Fruit fly (Drosophila melanogaster) whole organism, embryonic: ENCODE data around the gene Nep7.

Experiments used
- Abd-B ChIP-seq: fragments of 200-800 bp; sonication (Bioruptor generic); optimal IDR thresholded peaks from 2 replicates; lab custom pipeline; 2018; ENCODE audit warnings: missing biosample characterization, mild to moderate bottlenecking, missing genetic modification characterization, moderate library complexity
- Adf1 ChIP-seq: fragments of 200-800 bp; sonication (Bioruptor generic); IDR thresholded peaks from 2 replicates; pipeline ENCODE4 v1.3.6; 2022; ENCODE audit warnings: missing biosample characterization, missing genetic modification characterization
- CG10147 ChIP-seq: fragments of 200-800 bp; sonication (Bioruptor generic); optimal IDR thresholded peaks from 2 replicates; lab custom pipeline; 2019; ENCODE audit warnings: missing biosample characterization, mild to moderate bottlenecking, missing genetic modification characterization, moderate library complexity
- CG1024 ChIP-seq: fragments of 200-800 bp; sonication (Bioruptor generic); IDR thresholded peaks from 2 replicates; pipeline ENCODE4 v1.3.6; 2022; ENCODE audit warnings: missing biosample characterization, missing genetic modification characterization
- CG10565 ChIP-seq: fragments of 200-800 bp; sonication (Bioruptor generic); optimal IDR thresholded peaks from 3 replicates; lab custom pipeline; 2016; ENCODE audit warnings: missing biosample characterization, mild to moderate bottlenecking, missing genetic modification characterization
- CG11093 ChIP-seq: fragments of 200-800 bp; sonication (Bioruptor generic); IDR thresholded peaks from 3 replicates; pipeline ENCODE4 v1.3.6; 2022; ENCODE audit warnings: missing biosample characterization, missing genetic modification characterization
- CG13424 ChIP-seq: fragments of 200-800 bp; sonication (Bioruptor generic); optimal IDR thresholded peaks from 2 replicates; lab custom pipeline; 2019; ENCODE audit warnings: missing biosample characterization, mild to moderate bottlenecking, missing genetic modification characterization, moderate library complexity
- CG13775 ChIP-seq: fragments of 200-800 bp; sonication (Bioruptor generic); optimal IDR thresholded peaks from 3 replicates; lab custom pipeline; 2017; ENCODE audit warnings: missing biosample characterization, mild to moderate bottlenecking, missing genetic modification characterization
- CG1529 ChIP-seq: fragments of 200-800 bp; sonication (Bioruptor generic); optimal IDR thresholded peaks from 3 replicates; lab custom pipeline; 2018; ENCODE audit warnings: missing biosample characterization, missing genetic modification characterization
- CG15514 ChIP-seq: fragments of 200-800 bp; sonication (Bioruptor generic); optimal IDR thresholded peaks from 3 replicates; lab custom pipeline; 2017; ENCODE audit warnings: missing biosample characterization, missing genetic modification characterization, mild to moderate bottlenecking, moderate library complexity, missing genetic modification reagents
- CG17912 ChIP-seq: fragments of 200-800 bp; sonication (Bioruptor generic); optimal IDR thresholded peaks from 2 replicates; lab custom pipeline; 2018; ENCODE audit warnings: missing biosample characterization, mild to moderate bottlenecking, missing genetic modification characterization
- CG30020 ChIP-seq: fragments of 200-800 bp; optimal IDR thresholded peaks from 2 replicates; lab custom pipeline; 2019; ENCODE audit warnings: missing biosample characterization, mild to moderate bottlenecking, missing genetic modification characterization, moderate library complexity
- CG31365 ChIP-seq: fragments of 200-800 bp; sonication (Bioruptor generic); optimal IDR thresholded peaks from 2 replicates; lab custom pipeline; 2018; ENCODE audit warnings: missing biosample characterization, mild to moderate bottlenecking, missing genetic modification characterization
- CG31441 ChIP-seq: fragments of 200-800 bp; sonication (Bioruptor generic); IDR thresholded peaks from 2 replicates; pipeline ENCODE4 v1.3.6; 2022; ENCODE audit warnings: missing biosample characterization, missing genetic modification characterization
- CG3995 ChIP-seq: fragments of 200-800 bp; sonication (Bioruptor generic); optimal IDR thresholded peaks from 3 replicates; lab custom pipeline; 2016; ENCODE audit warnings: missing biosample characterization, missing genetic modification characterization
- CG7786 ChIP-seq: fragments of 200-800 bp; sonication (Bioruptor generic); optimal IDR thresholded peaks from 2 replicates; lab custom pipeline; 2016; ENCODE audit warnings: missing biosample characterization, missing genetic modification characterization
- CG8290 ChIP-seq, 3 experiments: fragments of 200-800 bp; sonication (Bioruptor generic); optimal IDR thresholded peaks; 2 replicates each; lab custom pipeline; 2016 to 2019; ENCODE audit warnings: missing biosample characterization in 3 of 3, missing genetic modification characterization in 3 of 3, mild to moderate bottlenecking in 2 of 3, moderate library complexity in 1 of 3
- CG8359 ChIP-seq: fragments of 200-800 bp; sonication (Bioruptor generic); optimal IDR thresholded peaks from 2 replicates; lab custom pipeline; 2017; ENCODE audit warnings: missing biosample characterization, mild to moderate bottlenecking, missing genetic modification characterization, borderline replicate concordance
- CG8924 ChIP-seq: fragments of 200-800 bp; optimal IDR thresholded peaks from 3 replicates; lab custom pipeline; 2019; ENCODE audit warnings: missing biosample characterization, mild to moderate bottlenecking, missing genetic modification characterization, moderate library complexity
- Dip2 ChIP-seq: fragments of 200-800 bp; sonication (Bioruptor generic); IDR thresholded peaks from 2 replicates; pipeline ENCODE4 v1.3.6; 2022; ENCODE audit warnings: missing biosample characterization, missing genetic modification characterization
- Dip3 ChIP-seq: fragments of 200-800 bp; sonication (Bioruptor generic); optimal IDR thresholded peaks from 3 replicates; lab custom pipeline; 2016; ENCODE audit warnings: missing biosample characterization, missing genetic modification characterization
- HHEX ChIP-seq: fragments of 200-800 bp; sonication (Bioruptor generic); optimal IDR thresholded peaks from 3 replicates; lab custom pipeline; 2017; ENCODE audit warnings: missing biosample characterization, mild to moderate bottlenecking, missing genetic modification characterization, missing genetic modification reagents
- Lhr ChIP-seq: fragments of 200-800 bp; sonication (Bioruptor generic); optimal IDR thresholded peaks from 3 replicates; lab custom pipeline; 2017; ENCODE audit warnings: mild to moderate bottlenecking, missing biosample characterization, missing genetic modification reagents, missing genetic modification characterization
- MBD-R2 ChIP-seq: fragments of 200-800 bp; sonication (Bioruptor generic); IDR thresholded peaks from 2 replicates; pipeline ENCODE4 v1.3.6; 2022; ENCODE audit warnings: missing biosample characterization, missing genetic modification characterization
- Mad ChIP-seq: fragments of 200-800 bp; sonication (Bioruptor generic); optimal IDR thresholded peaks from 2 replicates; lab custom pipeline; 2016; ENCODE audit warnings: missing biosample characterization, missing genetic modification characterization
- PHDP ChIP-seq: fragments of 200-800 bp; sonication (Bioruptor generic); optimal IDR thresholded peaks from 3 replicates; lab custom pipeline; 2018; ENCODE audit warnings: missing biosample characterization, mild to moderate bottlenecking, missing genetic modification characterization, moderate library complexity
- Ptx1 ChIP-seq: fragments of 200-800 bp; sonication (Bioruptor generic); IDR thresholded peaks from 2 replicates; pipeline ENCODE4 v1.3.6; 2022; ENCODE audit warnings: missing biosample characterization, missing genetic modification characterization
- Six4 ChIP-seq: fragments of 200-800 bp; sonication (Bioruptor generic); optimal IDR thresholded peaks from 2 replicates; lab custom pipeline; 2016; ENCODE audit warnings: missing biosample characterization, missing genetic modification characterization
- Xrp1 ChIP-seq: fragments of 200-800 bp; sonication (Bioruptor generic); IDR thresholded peaks from 2 replicates; pipeline ENCODE4 v1.3.6; 2022; ENCODE audit warnings: missing biosample characterization, missing genetic modification characterization
- amos ChIP-seq: fragments of 200-800 bp; sonication (Bioruptor generic); IDR thresholded peaks from 2 replicates; pipeline ENCODE4 v1.3.6; 2022; ENCODE audit warnings: missing biosample characterization, missing genetic modification characterization; ENCODE audit not compliant: partially characterized antibody
- cato ChIP-seq: fragments of 200-800 bp; sonication (Bioruptor generic); optimal IDR thresholded peaks from 2 replicates; lab custom pipeline; 2016; ENCODE audit warnings: missing biosample characterization, missing genetic modification characterization, borderline replicate concordance
- caup ChIP-seq: fragments of 200-800 bp; sonication (Bioruptor generic); optimal IDR thresholded peaks from 3 replicates; lab custom pipeline; 2017; ENCODE audit warnings: missing biosample characterization, mild to moderate bottlenecking, missing genetic modification characterization, moderate library complexity; ENCODE audit not compliant: severe bottlenecking
- croc ChIP-seq: fragments of 200-800 bp; sonication (Bioruptor generic); conservative IDR thresholded peaks from 3 replicates; pipeline ENCODE4 v1.3.6; 2022; ENCODE audit warnings: missing biosample characterization, missing genetic modification characterization
- da ChIP-seq: fragments of 200-800 bp; sonication (Bioruptor generic); optimal IDR thresholded peaks from 2 replicates; lab custom pipeline; 2016; ENCODE audit warnings: missing biosample characterization, missing genetic modification characterization
- fru ChIP-seq: fragments of >200 bp; optimal IDR thresholded peaks from 2 replicates; lab custom pipeline; 2017
- gcm ChIP-seq: fragments of 200-800 bp; sonication (Bioruptor generic); optimal IDR thresholded peaks from 2 replicates; lab custom pipeline; 2019; ENCODE audit warnings: missing biosample characterization, mild to moderate bottlenecking, missing genetic modification characterization, moderate library complexity
- lilli ChIP-seq: fragments of 200-800 bp; sonication (Bioruptor generic); optimal IDR thresholded peaks from 3 replicates; lab custom pipeline; 2016; ENCODE audit warnings: missing biosample characterization, missing genetic modification characterization
- maf-S ChIP-seq: fragments of 200-800 bp; sonication (Bioruptor generic); optimal IDR thresholded peaks from 2 replicates; lab custom pipeline; 2016; ENCODE audit warnings: missing biosample characterization, missing genetic modification characterization
- nau ChIP-seq: fragments of 200-800 bp; sonication (Bioruptor generic); optimal IDR thresholded peaks from 3 replicates; lab custom pipeline; 2017; ENCODE audit warnings: missing biosample characterization, mild to moderate bottlenecking, missing genetic modification characterization, missing genetic modification reagents
- nerfin-1 ChIP-seq: fragments of 200-800 bp; sonication (Bioruptor generic); optimal IDR thresholded peaks from 3 replicates; lab custom pipeline; 2019; ENCODE audit warnings: missing biosample characterization, mild to moderate bottlenecking, missing genetic modification characterization, moderate library complexity
- peb ChIP-seq: fragments of 200-800 bp; sonication (Bioruptor generic); IDR thresholded peaks from 2 replicates; pipeline ENCODE4 v1.3.6; 2022; ENCODE audit warnings: missing biosample characterization, missing genetic modification characterization
- pfk ChIP-seq: fragments of 200-800 bp; sonication (Bioruptor generic); optimal IDR thresholded peaks from 2 replicates; lab custom pipeline; 2018; ENCODE audit warnings: missing biosample characterization, mild to moderate bottlenecking, missing genetic modification characterization, moderate library complexity
- pros ChIP-seq: fragments of 200-800 bp; sonication (Bioruptor generic); optimal IDR thresholded peaks from 3 replicates; lab custom pipeline; 2019; ENCODE audit warnings: missing biosample characterization, mild to moderate bottlenecking, missing genetic modification characterization, moderate library complexity
- tna ChIP-seq: fragments of 200-800 bp; sonication (Bioruptor generic); IDR thresholded peaks from 2 replicates; pipeline ENCODE4 v1.3.6; 2022; ENCODE audit warnings: missing biosample characterization, missing genetic modification characterization; ENCODE audit not compliant: partially characterized antibody
- toy ChIP-seq: fragments of 200-800 bp; sonication (Bioruptor generic); IDR thresholded peaks from 2 replicates; pipeline ENCODE4 v1.3.6; 2022; ENCODE audit warnings: missing biosample characterization, missing genetic modification characterization
- tup ChIP-seq: fragments of 200-800 bp; sonication (Bioruptor generic); optimal IDR thresholded peaks from 2 replicates; lab custom pipeline; 2016; ENCODE audit warnings: missing biosample characterization, mild to moderate bottlenecking, missing genetic modification characterization, moderate library complexity
- twi ChIP-seq: fragments of 200-800 bp; optimal IDR thresholded peaks from 2 replicates; lab custom pipeline; 2019; ENCODE audit warnings: missing biosample characterization, mild to moderate bottlenecking, missing genetic modification characterization, moderate library complexity
- unpg ChIP-seq: fragments of 200-800 bp; sonication (Bioruptor generic); optimal IDR thresholded peaks from 3 replicates; lab custom pipeline; 2018; ENCODE audit warnings: missing biosample characterization, mild to moderate bottlenecking, missing genetic modification characterization, moderate library complexity
- wdn ChIP-seq: fragments of 200-800 bp; sonication (Bioruptor generic); IDR thresholded peaks from 2 replicates; pipeline ENCODE4 v1.3.6; 2022; ENCODE audit warnings: missing biosample characterization, missing genetic modification characterization

The Nep7 gene

dm6 chr3R:27946555-27947204 is 8.0 kb upstream of the Nep7 start (continued):
- TF ChIP-seq da (GFP tag; lab: Kevin White, UChicago): no peak
- peak; percentile 87 for TF ChIP-seq twi (tag; lab: Kevin White, UChicago)
- TF ChIP-seq CG31441: 0 out of 2 replicates have a peak, but pooled peaks have one; percentile 12
- peak; percentile 48; the same call in 1 of the 2 replicates for TF ChIP-seq Xrp1 (GFP tag; lab: Robert Waterston, UW)
- no peak for TF ChIP-seq CG8290 (GFP tag; optimal IDR thresholded peaks at IDR 0.05; lab: Kevin White, UChicago)
- TF ChIP-seq CG8290 (tag; optimal IDR thresholded peaks at IDR 0.05; lab: Kevin White, UChicago): peak; percentile 35 to 44
- TF ChIP-seq CG7786 (GFP tag; lab: Kevin White, UChicago): no peak
- no peak for TF ChIP-seq Dip3 (GFP tag; lab: Kevin White, UChicago)
- peak; percentile 38 for TF ChIP-seq HHEX (GFP tag; lab: Kevin White, UChicago)
- no peak for TF ChIP-seq Adf1 (GFP tag; lab: Robert Waterston, UW)
- TF ChIP-seq MBD-R2 (GFP tag; lab: Robert Waterston, UW): no peak
- no peak for TF ChIP-seq peb (GFP tag; lab: Robert Waterston, UW)
- peak; percentile 41 for TF ChIP-seq PHDP (tag; lab: Kevin White, UChicago)
- no peak for TF ChIP-seq Abd-B (GFP tag; lab: Kevin White, UChicago)
- no peak for TF ChIP-seq CG15514 (GFP tag; lab: Kevin White, UChicago)
- TF ChIP-seq CG8924 (tag; lab: Kevin White, UChicago): no peak
- TF ChIP-seq CG8359 (GFP tag; lab: Kevin White, UChicago): no peak
- TF ChIP-seq CG1529: peak; percentile 46
- TF ChIP-seq lilli (GFP tag; lab: Kevin White, UChicago): no peak
- no peak for TF ChIP-seq CG13775
- no peak for TF ChIP-seq Mad (GFP tag; lab: Kevin White, UChicago)
- no peak for TF ChIP-seq croc (GFP tag; lab: Robert Waterston, UW)
- TF ChIP-seq CG10147 (GFP tag; lab: Kevin White, UChicago): no peak
- no peak for TF ChIP-seq CG10565 (GFP tag; lab: Kevin White, UChicago)
- no peak for TF ChIP-seq CG30020 (tag; lab: Kevin White, UChicago)
- no peak for TF ChIP-seq wdn
- TF ChIP-seq tup (GFP tag; lab: Kevin White, UChicago): no peak
- TF ChIP-seq caup (GFP tag; lab: Kevin White, UChicago): peak; percentile 7
- peak; percentile 13 for TF ChIP-seq pros (GFP tag; lab: Kevin White, UChicago)
- TF ChIP-seq Dip2 (GFP tag; lab: Robert Waterston, UW): no peak
- no peak for TF ChIP-seq maf-S (GFP tag; lab: Kevin White, UChicago)
- no peak for TF ChIP-seq cato (GFP tag; lab: Kevin White, UChicago)
- TF ChIP-seq Six4 (GFP tag; lab: Kevin White, UChicago): no peak
- no peak for TF ChIP-seq nau (GFP tag; lab: Kevin White, UChicago)
- no peak for TF ChIP-seq CG17912 (GFP tag; lab: Kevin White, UChicago)
- TF ChIP-seq pfk (GFP tag; lab: Kevin White, UChicago): peak; percentile 10
- TF ChIP-seq fru (lab: Kevin White, UChicago): no peak
- TF ChIP-seq nerfin-1 (tag; lab: Kevin White, UChicago): peak; percentile 35
- TF ChIP-seq unpg (GFP tag; lab: Kevin White, UChicago): peak; percentile 8
- no peak for TF ChIP-seq CG31365 (tag; lab: Kevin White, UChicago)
- TF ChIP-seq tna: no peak
- peak; percentile 11 for TF ChIP-seq gcm (GFP tag; lab: Kevin White, UChicago)
- TF ChIP-seq Lhr (GFP tag; lab: Kevin White, UChicago): no peak
- peak; percentile 2 for TF ChIP-seq CG13424
- no peak for TF ChIP-seq CG3995 (GFP tag; lab: Kevin White, UChicago)
- no peak for TF ChIP-seq CG1024
- no peak for TF ChIP-seq amos
- no peak for TF ChIP-seq Ptx1
- TF ChIP-seq toy (GFP tag; lab: Robert Waterston, UW): no peak
- peak; percentile 10; the same call in 1 of the 3 replicates for TF ChIP-seq CG11093 (GFP tag; lab: Robert Waterston, UW)
